Fruit fly (Drosophila melanogaster): ENCODE data around the gene CG14441.

DNA sequence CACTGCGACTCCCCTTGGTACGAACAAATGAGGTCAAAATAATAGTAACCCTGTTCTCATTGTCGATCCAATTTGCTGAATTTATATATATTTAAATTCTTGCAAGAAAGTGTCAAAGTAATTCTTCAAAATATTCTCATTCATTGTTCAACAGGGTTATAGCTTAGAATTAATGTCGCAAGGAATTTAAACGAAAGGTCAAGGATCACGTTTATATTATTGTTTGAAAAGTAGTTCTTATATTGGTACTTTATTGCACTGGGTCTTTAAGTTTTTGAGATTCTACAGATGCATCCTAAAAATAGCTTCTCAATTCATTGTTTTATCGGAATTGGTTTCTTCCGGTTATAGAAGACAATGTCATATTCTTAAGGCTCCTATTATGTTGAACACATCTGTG lies 4.6 kb downstream of the CG14441 start:
- no peak for TF ChIP-seq zfh1 (GFP tag; IDR thresholded peaks at IDR 0.05)
- TF ChIP-seq CG7556 (GFP tag; optimal IDR thresholded peaks at IDR 0.05) = no peak

All from whole organism, embryonic.